Fruit fly (Drosophila melanogaster): Measurements from ENCODE around the gene CG11380.

- no peak for TF ChIP-seq CG8478 (optimal IDR thresholded peaks at IDR 0.05)
- no peak for TF ChIP-seq CTCF (optimal IDR thresholded peaks at IDR 0.05)
Measured at dm6 chrX:1234817-1235617, 43.9 kb downstream of the CG11380 start.

Data from S2 (cell line).